Worm (Caenorhabditis elegans) whole organism, L1 larva: ENCODE data around the gene srxa-12.

Experiments
- ceh-63 ChIP-seq: fragments of 200-800 bp; sonication (Bioruptor generic); optimal IDR thresholded peaks from 2 replicates; lab custom pipeline; 2018; ENCODE audit warnings: mild to moderate bottlenecking, missing genetic modification characterization, missing compliant biosample characterization
- lin-39 ChIP-seq: fragments of 150-350 bp; optimal IDR thresholded peaks from 2 replicates; lab custom pipeline; 2014; ENCODE audit warnings: missing biosample characterization, missing genetic modification reagents, missing genetic modification characterization

ce11 chrV:13931225-13931624 lies 4.7 kb downstream of the srxa-12 start, which contains the start of gene C06B3.16:
- TF ChIP-seq ceh-63 (GFP tag; lab: Kevin White, UChicago): no peak
- TF ChIP-seq lin-39 (tag; lab: Kevin White, UChicago): no peak
